Worm (Caenorhabditis elegans) whole organism, early embryonic: ENCODE results near the gene cha-1.

ENCODE experiments used
- B0310.2 ChIP-seq: sonication (generic microtip); optimal IDR thresholded peaks from 2 replicates; lab custom pipeline; 2016; ENCODE audit warnings: mild to moderate bottlenecking, missing genetic modification characterization, missing compliant biosample characterization
- F13C5.2 ChIP-seq: sonication (generic microtip); optimal IDR thresholded peaks from 2 replicates; lab custom pipeline; 2017; ENCODE audit warnings: mild to moderate bottlenecking, missing genetic modification characterization, inconsistent platforms, missing compliant biosample characterization
- aly-1 ChIP-seq: sonication (generic microtip); optimal IDR thresholded peaks from 2 replicates; lab custom pipeline; 2016; ENCODE audit warnings: missing genetic modification characterization, missing compliant biosample characterization
- ama-1 ChIP-seq: fragments of 150-350 bp; optimal IDR thresholded peaks from 2 replicates; lab custom pipeline; 2014
- ceh-13 ChIP-seq: fragments of 200-800 bp; sonication (Bioruptor generic); optimal IDR thresholded peaks from 2 replicates; lab custom pipeline; 2018; ENCODE audit warnings: mild to moderate bottlenecking, missing genetic modification characterization, missing compliant biosample characterization
- ceh-36 ChIP-seq: sonication (generic microtip); optimal IDR thresholded peaks from 2 replicates; lab custom pipeline; 2016; ENCODE audit warnings: missing genetic modification characterization, inconsistent platforms, missing compliant biosample characterization
- ets-7 ChIP-seq: sonication (generic microtip); optimal IDR thresholded peaks from 2 replicates; lab custom pipeline; 2016; ENCODE audit warnings: missing genotype, missing genetic modification characterization, missing compliant biosample characterization
- flt-1 ChIP-seq: fragments of 200-800 bp; sonication (Bioruptor generic); IDR thresholded peaks from 2 replicates; pipeline ENCODE4 v1.3.6; 2022; ENCODE audit warnings: missing genetic modification characterization, missing compliant biosample characterization
- hmbx-1 ChIP-seq: sonication (generic microtip); optimal IDR thresholded peaks from 2 replicates; lab custom pipeline; 2016; ENCODE audit warnings: mild to moderate bottlenecking, missing genetic modification characterization, missing compliant biosample characterization
- hmg-4 ChIP-seq: fragments of 200-800 bp; sonication (Bioruptor generic); optimal IDR thresholded peaks from 2 replicates; lab custom pipeline; 2018; ENCODE audit warnings: mild to moderate bottlenecking, missing genetic modification characterization, missing compliant biosample characterization
- hnd-1 ChIP-seq: sonication (generic microtip); optimal IDR thresholded peaks from 2 replicates; lab custom pipeline; 2016; ENCODE audit warnings: missing genetic modification characterization, missing compliant biosample characterization
- pes-1 ChIP-seq: fragments of 200-800 bp; sonication (Bioruptor generic); IDR thresholded peaks from 2 replicates; pipeline ENCODE4 v1.3.6; 2022; ENCODE audit warnings: missing genetic modification reagents, missing genetic modification characterization, missing compliant biosample characterization
- scrt-1 ChIP-seq: fragments of 200-800 bp; sonication (Bioruptor generic); IDR thresholded peaks from 2 replicates; pipeline ENCODE4 v1.3.6; 2022; ENCODE audit warnings: missing genetic modification characterization, missing compliant biosample characterization
- sea-1 ChIP-seq: fragments of 200-800 bp; sonication (Bioruptor generic); conservative IDR thresholded peaks from 2 replicates; pipeline ENCODE4 v1.3.6; 2022; ENCODE audit warnings: missing genetic modification characterization, missing compliant biosample characterization
- tbx-11 ChIP-seq: fragments of 200-800 bp; sonication (Bioruptor generic); IDR thresholded peaks from 2 replicates; pipeline ENCODE4 v1.3.6; 2022; ENCODE audit warnings: missing genetic modification characterization, missing compliant biosample characterization
- tbx-37 ChIP-seq: fragments of 200-800 bp; sonication (Bioruptor generic); conservative IDR thresholded peaks from 2 replicates; pipeline ENCODE4 v1.3.6; 2022; ENCODE audit warnings: missing genetic modification reagents, missing genetic modification characterization, missing compliant biosample characterization
- tra-4 ChIP-seq: sonication (generic microtip); optimal IDR thresholded peaks from 2 replicates; lab custom pipeline; 2017; ENCODE audit warnings: missing genetic modification characterization, missing compliant biosample characterization

cha-1 gene

DNA sequence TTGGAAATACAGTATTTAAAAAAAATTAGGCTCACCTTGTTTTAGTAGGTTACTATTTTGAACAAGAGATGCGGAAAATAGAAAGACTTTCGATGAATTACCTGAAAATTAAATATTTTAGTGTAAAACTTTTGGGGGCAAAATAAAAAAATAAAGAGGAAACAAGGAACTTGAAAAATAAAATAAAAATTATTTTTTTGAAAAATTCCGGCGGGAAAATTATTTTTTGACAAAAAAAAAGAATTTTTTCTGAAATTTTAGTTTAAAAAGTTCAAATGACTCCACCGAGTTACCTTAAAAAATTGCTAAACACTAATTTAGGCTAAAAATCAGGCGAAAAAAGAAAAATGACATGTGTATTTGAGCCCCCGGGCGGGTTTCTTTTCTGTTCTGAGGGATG lies at the start of gene cha-1, which contains the start of gene unc-17:
TSS of gene cha-1 (minus strand) at position 101 of the 400 bp plus-strand sequence.
TSS of gene unc-17 (minus strand) at position 103 of the 400 bp plus-strand sequence.
- TF ChIP-seq ets-7 (tag; lab: Kevin White, UChicago) (no peak), ceh-36 (tag; lab: Kevin White, UChicago) (no peak), hnd-1 (no peak), sea-1 (GFP tag; lab: Robert Waterston, UW) (no peak)

DNA sequence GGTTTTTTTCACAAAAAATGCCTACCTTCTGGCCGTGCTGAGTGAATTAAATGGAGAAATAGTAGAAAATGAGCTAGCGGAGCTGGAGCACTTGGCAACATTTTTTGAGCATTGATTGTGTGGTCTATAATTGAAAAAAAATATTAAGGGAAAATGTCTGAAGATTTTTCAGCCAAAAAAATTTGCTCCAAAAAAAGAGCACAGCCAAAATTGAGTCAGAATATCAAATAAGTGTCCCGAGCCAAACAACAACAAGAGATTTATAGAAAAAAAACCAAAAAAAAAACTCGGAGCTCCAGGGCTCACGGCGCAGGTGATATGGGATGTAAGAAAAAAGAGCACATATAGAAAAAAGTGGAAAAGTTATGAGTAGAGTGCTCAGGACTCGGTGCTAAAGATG lies 44.1 kb upstream of the cha-1 start, which contains the start of gene fmil-1:
TSS of gene fmil-1 (minus strand) at position 101 of the 400 bp plus-strand sequence.
- no peak for TF ChIP-seq ceh-36 (tag; lab: Kevin White, UChicago)
- TF ChIP-seq tbx-37 (GFP tag; lab: Robert Waterston, UW) = no peak
- no peak for TF ChIP-seq flt-1 (GFP tag; lab: Robert Waterston, UW)
- no peak for TF ChIP-seq hmbx-1 (tag; lab: Kevin White, UChicago)
- no peak for TF ChIP-seq aly-1 (tag; lab: Kevin White, UChicago)
- TF ChIP-seq hmg-4 (GFP tag; lab: Kevin White, UChicago) = no peak
- TF ChIP-seq tbx-11 (GFP tag; lab: Robert Waterston, UW) = no peak
- no peak for TF ChIP-seq sea-1 (GFP tag; lab: Robert Waterston, UW)
- TF ChIP-seq pes-1 (GFP tag; lab: Robert Waterston, UW) = no peak
- no peak for TF ChIP-seq F13C5.2 (tag; lab: Kevin White, UChicago)
- TF ChIP-seq ama-1 = no peak
- TF ChIP-seq B0310.2 = no peak
- TF ChIP-seq ceh-13 (GFP tag; lab: Kevin White, UChicago) = no peak
- TF ChIP-seq hnd-1 = no peak
- no peak for TF ChIP-seq scrt-1 (GFP tag; lab: Robert Waterston, UW)
- no peak for TF ChIP-seq ets-7 (tag; lab: Kevin White, UChicago)
- TF ChIP-seq tra-4 (tag; lab: Kevin White, UChicago) = no peak

DNA sequence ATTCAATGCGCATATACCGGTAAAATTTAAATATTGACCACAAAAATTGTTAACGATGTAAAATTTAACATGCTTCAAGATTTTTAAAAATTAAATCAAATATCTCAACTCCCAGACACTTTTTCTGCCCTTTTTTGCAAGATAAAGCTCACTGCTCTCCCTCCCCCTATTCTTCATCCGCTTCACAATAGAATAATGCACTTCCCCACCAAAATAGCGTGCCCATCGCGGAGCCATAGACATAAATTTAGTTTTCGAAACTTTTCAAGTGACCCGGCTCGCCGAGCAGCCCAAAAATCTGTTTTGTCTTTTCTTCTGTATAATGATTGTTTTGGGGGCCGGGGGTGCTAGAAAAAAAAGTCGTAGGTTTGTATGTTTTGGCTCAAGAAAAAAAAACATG lies 43.3 kb upstream of the cha-1 start:
- no peak for TF ChIP-seq flt-1 (GFP tag; lab: Robert Waterston, UW)
- TF ChIP-seq pes-1 (GFP tag; lab: Robert Waterston, UW) = no peak
- TF ChIP-seq hnd-1 = no peak
- no peak for TF ChIP-seq tbx-37 (GFP tag; lab: Robert Waterston, UW)

DNA sequence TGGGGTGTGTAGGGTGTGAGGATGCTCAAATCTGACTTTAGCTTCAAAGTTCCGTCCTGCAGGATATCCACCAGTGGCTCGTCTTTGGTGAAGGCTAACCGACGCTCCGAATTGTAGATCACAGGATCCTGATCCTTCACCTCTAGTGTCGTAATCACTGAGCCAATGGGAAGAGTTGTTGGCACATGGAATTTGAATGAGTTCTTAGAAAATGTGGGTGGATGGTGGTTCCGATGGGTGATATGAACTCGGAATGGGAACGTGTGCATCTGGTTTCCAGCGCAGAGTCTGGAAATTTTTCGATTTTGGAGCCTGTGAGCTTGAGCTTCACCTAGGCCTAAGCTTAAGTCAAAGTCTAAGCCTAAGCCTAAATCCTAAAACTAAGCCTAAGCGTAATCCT lies 42.0 kb upstream of the cha-1 start:
- no peak for TF ChIP-seq F13C5.2 (tag; lab: Kevin White, UChicago)
- TF ChIP-seq ceh-13 (GFP tag; lab: Kevin White, UChicago) = no peak

DNA sequence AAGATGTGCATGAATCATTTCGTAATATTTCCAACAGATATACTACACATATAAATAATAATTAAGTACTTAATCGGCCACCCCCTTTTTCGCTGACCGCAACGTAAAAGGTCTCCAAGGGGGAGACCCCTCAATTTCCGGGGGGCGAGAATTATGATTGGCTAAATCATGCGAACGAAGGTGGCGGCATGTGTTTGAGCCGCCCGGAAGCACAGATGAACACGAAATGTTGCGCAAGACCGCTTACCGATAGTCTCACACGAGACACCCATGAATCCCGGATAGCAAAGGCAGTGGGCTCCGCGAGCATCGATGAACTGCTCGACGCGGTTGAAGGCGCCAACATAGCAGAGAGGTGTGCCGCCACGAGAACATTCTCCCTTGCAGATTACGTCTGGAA lies 40.6 kb upstream of the cha-1 start:
- TF ChIP-seq ceh-36 (tag; lab: Kevin White, UChicago) (no peak), tra-4 (tag; lab: Kevin White, UChicago) (no peak), hnd-1 (no peak), pes-1 (GFP tag; lab: Robert Waterston, UW) (no peak), aly-1 (tag; lab: Kevin White, UChicago) (no peak), tbx-37 (GFP tag; lab: Robert Waterston, UW) (no peak), flt-1 (GFP tag; lab: Robert Waterston, UW) (no peak), F13C5.2 (tag; lab: Kevin White, UChicago) (no peak), ceh-13 (GFP tag; lab: Kevin White, UChicago) (no peak), ama-1 (no peak), hmbx-1 (tag; lab: Kevin White, UChicago) (no peak), B0310.2 (no peak), hmg-4 (GFP tag; lab: Kevin White, UChicago) (no peak), sea-1 (GFP tag; lab: Robert Waterston, UW) (no peak)

DNA sequence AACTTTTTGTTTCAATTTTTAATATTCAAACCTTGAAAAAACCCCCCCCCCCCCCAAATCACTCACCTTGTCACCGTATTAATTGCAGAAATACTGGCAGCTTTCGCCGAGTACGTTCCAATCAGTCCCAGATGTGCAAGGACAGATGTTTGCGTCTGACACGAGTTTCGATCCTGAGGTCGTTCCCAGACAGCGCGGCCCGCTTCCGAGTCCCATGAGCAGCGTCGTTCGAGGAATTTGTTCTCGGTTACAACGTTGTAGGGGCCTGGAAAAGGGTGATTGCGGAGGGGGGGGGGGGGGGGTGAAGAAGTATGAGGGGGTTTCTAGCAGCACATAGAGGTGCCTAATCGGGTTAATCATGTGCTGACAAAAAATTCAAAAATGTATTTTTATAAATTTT lies 38.4 kb upstream of the cha-1 start:
- TF ChIP-seq ama-1 = no peak
- TF ChIP-seq hmbx-1 (tag; lab: Kevin White, UChicago) = no peak

DNA sequence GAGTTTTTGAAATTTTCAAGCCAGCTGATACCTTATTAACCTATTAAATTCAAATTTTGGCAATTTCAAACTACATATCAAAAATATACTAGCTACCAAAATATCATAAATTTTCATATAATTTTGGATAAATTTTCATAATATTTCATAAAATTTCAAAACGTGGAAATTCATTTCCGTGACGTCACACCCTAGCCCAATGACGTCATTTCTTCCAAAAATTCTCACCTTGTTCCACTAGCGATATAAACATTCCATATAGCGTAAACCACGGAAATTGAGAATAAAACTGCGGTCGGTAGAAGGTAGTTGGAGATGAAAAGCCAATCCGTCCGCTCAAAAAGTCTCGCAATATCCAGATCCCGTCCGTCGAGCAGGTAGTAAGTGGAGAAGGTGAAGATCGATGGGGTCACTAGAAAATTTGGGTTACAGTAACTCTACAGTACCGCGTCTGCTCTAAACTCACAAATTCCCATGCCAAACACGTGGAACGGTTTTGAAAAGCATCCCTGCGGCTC lies 36.7 kb upstream of the cha-1 start:
- TF ChIP-seq hmg-4 (GFP tag; lab: Kevin White, UChicago) (no peak), hnd-1 (no peak), ceh-36 (tag; lab: Kevin White, UChicago) (no peak), ama-1 (no peak), flt-1 (GFP tag; lab: Robert Waterston, UW) (no peak), ceh-13 (GFP tag; lab: Kevin White, UChicago) (no peak), tbx-37 (GFP tag; lab: Robert Waterston, UW) (no peak), tra-4 (tag; lab: Kevin White, UChicago) (no peak), pes-1 (GFP tag; lab: Robert Waterston, UW) (no peak), sea-1 (GFP tag; lab: Robert Waterston, UW) (no peak), aly-1 (tag; lab: Kevin White, UChicago) (no peak), hmbx-1 (tag; lab: Kevin White, UChicago) (no peak), ets-7 (tag; lab: Kevin White, UChicago) (no peak), F13C5.2 (tag; lab: Kevin White, UChicago) (no peak), tbx-11 (GFP tag; lab: Robert Waterston, UW) (no peak), scrt-1 (GFP tag; lab: Robert Waterston, UW) (no peak), B0310.2 (no peak)

DNA sequence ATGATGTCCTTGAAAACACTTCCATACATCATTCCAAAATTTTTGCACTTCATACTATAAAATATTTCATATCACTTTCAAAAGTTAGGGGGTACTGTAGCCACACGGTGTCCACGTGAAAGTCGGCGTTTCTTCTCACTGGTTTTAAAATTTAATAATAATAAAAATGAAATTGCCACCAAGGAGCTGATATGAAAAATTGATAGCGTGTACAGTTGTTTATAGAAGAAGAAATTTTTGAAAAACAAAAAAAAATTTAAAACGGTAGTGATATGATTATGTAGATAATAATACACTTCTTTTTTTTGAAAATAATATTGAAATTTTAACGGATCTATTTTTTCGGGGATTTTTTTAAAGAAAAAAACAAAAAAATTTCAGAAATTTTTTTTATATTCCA lies 35.5 kb upstream of the cha-1 start:
- no peak for TF ChIP-seq ets-7 (tag; lab: Kevin White, UChicago)
- no peak for TF ChIP-seq sea-1 (GFP tag; lab: Robert Waterston, UW)
- no peak for TF ChIP-seq pes-1 (GFP tag; lab: Robert Waterston, UW)
- no peak for TF ChIP-seq aly-1 (tag; lab: Kevin White, UChicago)
- no peak for TF ChIP-seq ceh-36 (tag; lab: Kevin White, UChicago)
- no peak for TF ChIP-seq tbx-37 (GFP tag; lab: Robert Waterston, UW)
- TF ChIP-seq tra-4 (tag; lab: Kevin White, UChicago) = no peak
- no peak for TF ChIP-seq hmbx-1 (tag; lab: Kevin White, UChicago)
- no peak for TF ChIP-seq F13C5.2 (tag; lab: Kevin White, UChicago)
- no peak for TF ChIP-seq B0310.2
- TF ChIP-seq scrt-1 (GFP tag; lab: Robert Waterston, UW) = no peak
- no peak for TF ChIP-seq hnd-1
- TF ChIP-seq ama-1 = no peak
- no peak for TF ChIP-seq tbx-11 (GFP tag; lab: Robert Waterston, UW)
- no peak for TF ChIP-seq hmg-4 (GFP tag; lab: Kevin White, UChicago)
- no peak for TF ChIP-seq ceh-13 (GFP tag; lab: Kevin White, UChicago)
- no peak for TF ChIP-seq flt-1 (GFP tag; lab: Robert Waterston, UW)
